Worm (Caenorhabditis elegans) whole organism, L4 larva: ENCODE results near the gene C18H2.5.
"Not testable (repeated sequence)": the region's sequence is repeated elsewhere in the genome, so short reads cannot be mapped to it uniquely, and the experiment has no call there.

Experiments
- F49E8.2 ChIP-seq: sonication (generic microtip); optimal IDR thresholded peaks from 2 replicates; lab custom pipeline; 2016; ENCODE audit warnings: missing compliant biosample characterization, mild to moderate bottlenecking, missing genetic modification characterization, borderline replicate concordance
- ama-1 ChIP-seq: fragments of 150-350 bp; optimal IDR thresholded peaks from 2 replicates; lab custom pipeline; 2014; ENCODE audit warnings: inconsistent platforms, mixed read lengths
- fkh-10 ChIP-seq: fragments of 150-350 bp; optimal IDR thresholded peaks from 2 replicates; lab custom pipeline; 2014; ENCODE audit warnings: missing biosample characterization, missing genetic modification reagents, missing genetic modification characterization
- hif-1 ChIP-seq, 2 experiments: sonication (generic microtip); optimal IDR thresholded peaks; 2 replicates each; lab custom pipeline; 2016 to 2017; ENCODE audit warnings: missing compliant biosample characterization in 2 of 2, missing genetic modification characterization in 2 of 2, missing genetic modification reagents in 2 of 2, missing genotype in 2 of 2, mild to moderate bottlenecking in 1 of 2
- lsy-2 ChIP-seq, 2 experiments: fragments of 150-350 bp in 1 of 2; sonication (generic microtip) in 1 of 2; optimal IDR thresholded peaks; 2 replicates each; lab custom pipeline; 2014 to 2017; ENCODE audit warnings: missing biosample characterization in 2 of 2, missing genetic modification characterization in 2 of 2
- mdl-1 ChIP-seq, 2 experiments: fragments of 150-350 bp in 1 of 2; sonication (generic microtip) in 1 of 2; optimal IDR thresholded peaks; 2 replicates each; lab custom pipeline; 2014 to 2017; ENCODE audit warnings: missing biosample characterization in 2 of 2, missing genetic modification characterization in 2 of 2
- mdt-29 ChIP-seq: fragments of 200-800 bp; sonication (Bioruptor generic); IDR thresholded peaks from 2 replicates; pipeline ENCODE4 v1.3.6; 2022; ENCODE audit warnings: missing genetic modification reagents, missing genetic modification characterization, missing compliant biosample characterization
- nhr-11 ChIP-seq: fragments of 150-350 bp; optimal IDR thresholded peaks from 2 replicates; lab custom pipeline; 2014; ENCODE audit warnings: missing biosample characterization, missing genetic modification characterization
- nhr-76 ChIP-seq: fragments of 150-350 bp; optimal IDR thresholded peaks from 2 replicates; lab custom pipeline; 2014; ENCODE audit warnings: missing biosample characterization, missing genetic modification characterization
- pha-4 ChIP-seq, 2 experiments: fragments of 150-350 bp in 1 of 2; fragments of 200-800 bp in 1 of 2; sonication (Bioruptor generic) in 1 of 2; IDR thresholded peaks in 1 of 2; optimal IDR thresholded peaks in 1 of 2; 2 replicates each; pipeline versions ENCODE4 v1.3.6 to Lab custom; 2014 to 2022; ENCODE audit warnings: missing genetic modification characterization in 2 of 2, missing genetic modification reagents in 2 of 2, missing biosample characterization in 1 of 2, missing compliant biosample characterization in 1 of 2
- php-3 ChIP-seq: fragments of 200-800 bp; sonication (Bioruptor generic); IDR thresholded peaks from 2 replicates; pipeline ENCODE4 v1.3.6; 2022; ENCODE audit warnings: missing genetic modification reagents, missing genetic modification characterization, missing compliant biosample characterization
- zag-1 ChIP-seq: fragments of 150-350 bp; optimal IDR thresholded peaks from 2 replicates; lab custom pipeline; 2014; ENCODE audit warnings: missing biosample characterization, missing genetic modification characterization
- ztf-11 ChIP-seq: fragments of 150-350 bp; optimal IDR thresholded peaks from 2 replicates; lab custom pipeline; 2014; ENCODE audit warnings: missing biosample characterization, missing genetic modification characterization

- TF ChIP-seq zag-1 (tag; lab: Kevin White, UChicago); fkh-10; pha-4 (GFP tag; IDR thresholded peaks at IDR 0.05; lab: Robert Waterston, UW); pha-4 (tag; optimal IDR thresholded peaks at IDR 0.05; lab: Kevin White, UChicago); php-3; F49E8.2 (tag; lab: Kevin White, UChicago); ztf-11 (tag; lab: Kevin White, UChicago); nhr-76; nhr-11 (tag; lab: Kevin White, UChicago); mdt-29 (GFP tag; lab: Robert Waterston, UW); ama-1; hif-1 (tag; optimal IDR thresholded peaks at IDR 0.05; lab: Kevin White, UChicago); mdl-1 (tag; optimal IDR thresholded peaks at IDR 0.05; lab: Kevin White, UChicago); lsy-2 (tag; optimal IDR thresholded peaks at IDR 0.05; lab: Kevin White, UChicago): not testable (repeated sequence)
These were observed 23.8 kb downstream of the C18H2.5 start for ce11 chrIII:7670399-7670798.
